Fruit fly (Drosophila melanogaster) whole organism, embryonic: ENCODE results near the gene CG42798.
A peak's percentile ranks its signal among the peaks of the same experiment; 100 is the strongest.

ENCODE experiments used
- Ada2b ChIP-seq: fragments of 200-800 bp; sonication (Bioruptor generic); IDR thresholded peaks from 2 replicates; pipeline ENCODE4 v1.3.6; 2022; ENCODE audit warnings: missing biosample characterization, missing genetic modification characterization
- CG10147 ChIP-seq: fragments of 200-800 bp; sonication (Bioruptor generic); optimal IDR thresholded peaks from 2 replicates; lab custom pipeline; 2019; ENCODE audit warnings: missing biosample characterization, mild to moderate bottlenecking, missing genetic modification characterization, moderate library complexity
- CG1024 ChIP-seq: fragments of 200-800 bp; sonication (Bioruptor generic); IDR thresholded peaks from 2 replicates; pipeline ENCODE4 v1.3.6; 2022; ENCODE audit warnings: missing biosample characterization, missing genetic modification characterization
- CG10366 ChIP-seq: fragments of 200-800 bp; sonication (Bioruptor generic); IDR thresholded peaks from 2 replicates; pipeline ENCODE4 v1.3.6; 2022; ENCODE audit warnings: missing biosample characterization, missing genetic modification characterization
- CG12942 ChIP-seq: fragments of 200-800 bp; sonication (Bioruptor generic); optimal IDR thresholded peaks from 3 replicates; lab custom pipeline; 2016; ENCODE audit warnings: missing biosample characterization, missing genetic modification characterization
- CG16779 ChIP-seq: fragments of 200-800 bp; sonication (Bioruptor generic); IDR thresholded peaks from 2 replicates; pipeline ENCODE4 v1.3.6; 2022; ENCODE audit warnings: missing biosample characterization, missing genetic modification characterization
- CG2116 ChIP-seq: fragments of 200-800 bp; sonication (Bioruptor generic); optimal IDR thresholded peaks from 3 replicates; lab custom pipeline; 2018; ENCODE audit warnings: missing biosample characterization, mild to moderate bottlenecking, missing genetic modification characterization
- CG30431 ChIP-seq: fragments of 200-800 bp; sonication (Bioruptor generic); optimal IDR thresholded peaks from 2 replicates; lab custom pipeline; 2017; ENCODE audit warnings: missing biosample characterization, missing genetic modification characterization
- CG32772 ChIP-seq: fragments of 200-800 bp; sonication (Bioruptor generic); IDR thresholded peaks from 2 replicates; pipeline ENCODE4 v1.3.6; 2022; ENCODE audit warnings: missing biosample characterization, missing genetic modification characterization
- CG3847 ChIP-seq: fragments of 200-800 bp; sonication (Bioruptor generic); IDR thresholded peaks from 2 replicates; pipeline ENCODE4 v1.3.6; 2022; ENCODE audit warnings: missing biosample characterization, missing genetic modification characterization
- CG4617 ChIP-seq: fragments of 200-800 bp; sonication (Bioruptor generic); optimal IDR thresholded peaks from 3 replicates; lab custom pipeline; 2016; ENCODE audit warnings: missing biosample characterization, missing genetic modification characterization, borderline replicate concordance
- CG6791 ChIP-seq: fragments of 200-800 bp; sonication (Bioruptor generic); IDR thresholded peaks from 3 replicates; pipeline ENCODE4 v1.3.6; 2022; ENCODE audit warnings: missing biosample characterization, missing genetic modification characterization; ENCODE audit not compliant: partially characterized antibody
- CG6854 ChIP-seq: fragments of 200-800 bp; sonication (Bioruptor generic); optimal IDR thresholded peaks from 3 replicates; lab custom pipeline; 2017; ENCODE audit warnings: missing biosample characterization, mild to moderate bottlenecking, missing genetic modification characterization
- CG7839 ChIP-seq: fragments of 200-800 bp; sonication (Bioruptor generic); optimal IDR thresholded peaks from 3 replicates; lab custom pipeline; 2018; ENCODE audit warnings: missing biosample characterization, mild to moderate bottlenecking, missing genetic modification characterization, moderate library complexity
- CG8281 ChIP-seq: fragments of 200-800 bp; sonication (Bioruptor generic); optimal IDR thresholded peaks from 2 replicates; lab custom pipeline; 2018; ENCODE audit warnings: missing biosample characterization, mild to moderate bottlenecking, missing genetic modification characterization, moderate library complexity
- CTCF ChIP-seq: fragments of 200-800 bp; sonication (Bioruptor generic); optimal IDR thresholded peaks from 2 replicates; lab custom pipeline; 2017; ENCODE audit warnings: missing biosample characterization, mild to moderate bottlenecking, missing genetic modification characterization, moderate library complexity
- Dfd ChIP-seq, 2 experiments: fragments of >200 bp; optimal IDR thresholded peaks; 2 replicates each; lab custom pipeline; 2017; ENCODE audit warnings: missing biosample characterization in 2 of 2, missing genetic modification characterization in 2 of 2
- Hmx ChIP-seq: fragments of 200-800 bp; sonication (Bioruptor generic); optimal IDR thresholded peaks from 2 replicates; lab custom pipeline; 2016; ENCODE audit warnings: missing biosample characterization, missing genetic modification characterization
- Kr ChIP-seq: fragments of 200-800 bp; sonication (Bioruptor generic); optimal IDR thresholded peaks from 2 replicates; lab custom pipeline; 2017; ENCODE audit warnings: missing biosample characterization, mild to moderate bottlenecking, missing genetic modification characterization
- Lpt ChIP-seq: fragments of >200 bp; optimal IDR thresholded peaks from 2 replicates; lab custom pipeline; 2018; ENCODE audit warnings: missing biosample characterization, missing genetic modification characterization
- Max ChIP-seq: fragments of 200-800 bp; sonication (Bioruptor generic); optimal IDR thresholded peaks from 2 replicates; lab custom pipeline; 2016; ENCODE audit warnings: missing biosample characterization, mild to moderate bottlenecking, missing genetic modification characterization
- Oaz ChIP-seq: fragments of 200-800 bp; sonication (Bioruptor generic); IDR thresholded peaks from 2 replicates; pipeline ENCODE4 v1.3.6; 2022; ENCODE audit warnings: missing biosample characterization, missing genetic modification characterization
- PHDP ChIP-seq: fragments of 200-800 bp; sonication (Bioruptor generic); optimal IDR thresholded peaks from 3 replicates; lab custom pipeline; 2018; ENCODE audit warnings: missing biosample characterization, mild to moderate bottlenecking, missing genetic modification characterization, moderate library complexity
- Scr ChIP-seq: fragments of 200-800 bp; sonication (Bioruptor generic); IDR thresholded peaks from 2 replicates; pipeline ENCODE4 v1.3.6; 2022; ENCODE audit warnings: missing biosample characterization, missing genetic modification characterization; ENCODE audit not compliant: partially characterized antibody
- Spps ChIP-seq: fragments of 200-800 bp; sonication (Bioruptor generic); optimal IDR thresholded peaks from 2 replicates; lab custom pipeline; 2018; ENCODE audit warnings: missing biosample characterization, mild to moderate bottlenecking, missing genetic modification characterization
- Ssrp ChIP-seq: fragments of 200-800 bp; sonication (Bioruptor generic); optimal IDR thresholded peaks from 2 replicates; lab custom pipeline; 2018; ENCODE audit warnings: missing biosample characterization, mild to moderate bottlenecking, missing genetic modification characterization, moderate library complexity
- Tbp ChIP-seq: fragments of >200 bp; optimal IDR thresholded peaks from 2 replicates; lab custom pipeline; 2018; ENCODE audit warnings: missing biosample characterization, missing genetic modification characterization
- YL-1 ChIP-seq: fragments of 200-800 bp; sonication (Bioruptor generic); optimal IDR thresholded peaks from 3 replicates; lab custom pipeline; 2017; ENCODE audit warnings: missing biosample characterization, mild to moderate bottlenecking, missing genetic modification characterization
- ara ChIP-seq: fragments of 200-800 bp; sonication (Bioruptor generic); IDR thresholded peaks from 2 replicates; pipeline ENCODE4 v1.3.6; 2022; ENCODE audit warnings: missing biosample characterization, missing genetic modification characterization
- bsh ChIP-seq, 2 experiments: fragments of 200-800 bp; sonication (Bioruptor generic); optimal IDR thresholded peaks; 2 replicates each; lab custom pipeline; 2017 to 2018; ENCODE audit warnings: mild to moderate bottlenecking in 2 of 2, missing biosample characterization in 2 of 2, missing genetic modification characterization in 2 of 2, moderate library complexity in 1 of 2
- cas ChIP-seq: fragments of 200-800 bp; sonication (Bioruptor generic); IDR thresholded peaks from 2 replicates; pipeline ENCODE4 v1.3.6; 2022; ENCODE audit warnings: missing biosample characterization, missing genetic modification characterization
- cwo ChIP-seq: fragments of 200-800 bp; sonication (Bioruptor generic); optimal IDR thresholded peaks from 3 replicates; lab custom pipeline; 2017; ENCODE audit warnings: missing biosample characterization, missing genetic modification characterization, mild to moderate bottlenecking, moderate library complexity, missing genetic modification reagents
- da ChIP-seq: fragments of 200-800 bp; sonication (Bioruptor generic); optimal IDR thresholded peaks from 2 replicates; lab custom pipeline; 2016; ENCODE audit warnings: missing biosample characterization, missing genetic modification characterization
- dmrt99B ChIP-seq: fragments of 200-800 bp; sonication (Bioruptor generic); optimal IDR thresholded peaks from 2 replicates; lab custom pipeline; 2018; ENCODE audit warnings: missing biosample characterization, mild to moderate bottlenecking, missing genetic modification characterization, moderate library complexity
- eve ChIP-seq, 2 experiments: fragments of >200 bp; optimal IDR thresholded peaks; 2 replicates each; lab custom pipeline; 2017; ENCODE audit warnings: missing biosample characterization in 2 of 2, missing genetic modification characterization in 2 of 2
- fd64A ChIP-seq: fragments of 200-800 bp; sonication (Bioruptor generic); optimal IDR thresholded peaks from 3 replicates; lab custom pipeline; 2018; ENCODE audit warnings: missing biosample characterization, mild to moderate bottlenecking, missing genetic modification characterization
- fu2 ChIP-seq: fragments of 200-800 bp; sonication (Bioruptor generic); optimal IDR thresholded peaks from 2 replicates; lab custom pipeline; 2016; ENCODE audit warnings: missing biosample characterization, missing genetic modification characterization
- gsb-n ChIP-seq: fragments of 200-800 bp; sonication (Bioruptor generic); optimal IDR thresholded peaks from 3 replicates; lab custom pipeline; 2018; ENCODE audit warnings: missing biosample characterization, mild to moderate bottlenecking, missing genetic modification characterization
- hb ChIP-seq: fragments of 200-800 bp; sonication (Bioruptor generic); IDR thresholded peaks from 3 replicates; pipeline ENCODE4 v1.3.6; 2022; ENCODE audit warnings: missing biosample characterization, missing genetic modification characterization; ENCODE audit not compliant: partially characterized antibody
- jumu ChIP-seq: fragments of 200-800 bp; sonication (Bioruptor generic); optimal IDR thresholded peaks from 3 replicates; lab custom pipeline; 2016; ENCODE audit warnings: missing biosample characterization, missing genetic modification characterization
- lbe ChIP-seq: fragments of 200-800 bp; sonication (Bioruptor generic); optimal IDR thresholded peaks from 2 replicates; lab custom pipeline; 2016; ENCODE audit warnings: missing biosample characterization, mild to moderate bottlenecking, missing genetic modification characterization
- mld ChIP-seq: fragments of 200-800 bp; sonication (Bioruptor generic); IDR thresholded peaks from 3 replicates; pipeline ENCODE4 v1.3.6; 2022; ENCODE audit warnings: missing biosample characterization, missing genetic modification characterization; ENCODE audit not compliant: partially characterized antibody
- pb ChIP-seq: fragments of 200-800 bp; sonication (Bioruptor generic); optimal IDR thresholded peaks from 3 replicates; lab custom pipeline; 2016; ENCODE audit warnings: missing biosample characterization, missing genetic modification characterization
- run ChIP-seq: fragments of 200-800 bp; sonication (Bioruptor generic); optimal IDR thresholded peaks from 3 replicates; lab custom pipeline; 2018; ENCODE audit warnings: missing biosample characterization, mild to moderate bottlenecking, missing genetic modification characterization
- sd ChIP-seq: fragments of 200-800 bp; sonication (Bioruptor generic); optimal IDR thresholded peaks from 3 replicates; lab custom pipeline; 2018; ENCODE audit warnings: missing biosample characterization, mild to moderate bottlenecking, missing genetic modification characterization, moderate library complexity
- sima ChIP-seq: fragments of 200-800 bp; sonication (Bioruptor generic); optimal IDR thresholded peaks from 2 replicates; lab custom pipeline; 2016; ENCODE audit warnings: missing biosample characterization, missing genetic modification characterization
- slp2 ChIP-seq: fragments of 200-800 bp; sonication (Bioruptor generic); optimal IDR thresholded peaks from 2 replicates; lab custom pipeline; 2016; ENCODE audit warnings: missing biosample characterization, missing genetic modification characterization
- sna ChIP-seq: fragments of 200-800 bp; sonication (Bioruptor generic); IDR thresholded peaks from 2 replicates; pipeline ENCODE4 v1.3.6; 2022; ENCODE audit warnings: missing biosample characterization, missing genetic modification characterization; ENCODE audit not compliant: partially characterized antibody
- zen2 ChIP-seq: fragments of 200-800 bp; sonication (Bioruptor generic); IDR thresholded peaks from 3 replicates; pipeline ENCODE4 v1.3.6; 2022; ENCODE audit warnings: missing biosample characterization, missing genetic modification characterization; ENCODE audit not compliant: partially characterized antibody

The CG42798 gene

DNA sequence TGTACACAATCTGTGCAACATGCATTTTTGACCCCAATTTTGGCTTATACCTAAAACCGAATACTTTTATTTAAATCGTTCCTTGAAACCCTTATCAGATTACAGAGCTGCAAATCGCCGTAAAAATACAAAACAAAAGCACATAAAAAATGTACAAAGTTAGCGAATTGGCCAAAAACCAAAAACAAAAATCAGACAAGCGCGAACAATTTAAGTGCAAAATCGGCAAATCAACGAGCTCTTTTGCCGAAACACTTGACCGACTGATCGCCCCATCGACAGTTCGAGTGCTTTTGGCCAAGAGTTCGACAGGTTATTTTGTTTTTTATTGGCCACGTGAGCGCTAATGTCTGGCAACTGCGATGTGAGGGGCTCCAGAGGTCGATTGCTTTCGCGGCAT, 24.6 kb upstream of the CG42798 start:
- no peak for TF ChIP-seq CG10147 (GFP tag; lab: Kevin White, UChicago)
- no peak for TF ChIP-seq CG12942 (GFP tag; lab: Kevin White, UChicago)
- no peak for TF ChIP-seq hb (GFP tag; lab: Robert Waterston, UW)
- no peak for TF ChIP-seq CG30431
- no peak for TF ChIP-seq sima (GFP tag; lab: Kevin White, UChicago)
- no peak for TF ChIP-seq slp2 (GFP tag; lab: Kevin White, UChicago)
- no peak for TF ChIP-seq gsb-n (tag; lab: Kevin White, UChicago)
- TF ChIP-seq CG16779 = no peak
- no peak for TF ChIP-seq run (tag; lab: Kevin White, UChicago)
- TF ChIP-seq CG3847 (GFP tag; lab: Robert Waterston, UW) = no peak
- TF ChIP-seq Oaz (GFP tag; lab: Robert Waterston, UW) = no peak
- no peak for TF ChIP-seq Ssrp
- no peak for TF ChIP-seq CG4617 (GFP tag; lab: Kevin White, UChicago)
- TF ChIP-seq Scr = no peak
- no peak for TF ChIP-seq CG7839
- no peak for TF ChIP-seq CG10366
- TF ChIP-seq zen2 (GFP tag; lab: Robert Waterston, UW) = no peak
- TF ChIP-seq fd64A (GFP tag; lab: Kevin White, UChicago) = no peak
- TF ChIP-seq Spps (tag; lab: Kevin White, UChicago) = no peak
- TF ChIP-seq, all 482 proteins: peak for 0

dm6 chr3R:17385329-17386019, 21.0 kb upstream of the CG42798 start:
- TF ChIP-seq Ada2b (GFP tag; lab: Robert Waterston, UW) (peak; percentile 72), cwo (GFP tag; lab: Kevin White, UChicago) (peak; percentile 64), Dfd (GFP tag; optimal IDR thresholded peaks at IDR 0.05; lab: Kevin White, UChicago) (no peak), fu2 (peak; percentile 61), Hmx (GFP tag; lab: Kevin White, UChicago) (no peak), eve (GFP tag; optimal IDR thresholded peaks at IDR 0.05; lab: Kevin White, UChicago) (peak in 1 of 2 experiments; percentile 87), Tbp (GFP tag; lab: Kevin White, UChicago) (no peak), CG1024 (no peak), sd (peak; percentile 72), CTCF (GFP tag; lab: Kevin White, UChicago) (no peak), Lpt (no peak), da (GFP tag; lab: Kevin White, UChicago) (no peak), sna (GFP tag; lab: Robert Waterston, UW) (0 out of 2 replicates have a peak, but pooled peaks have one; percentile 53), Ssrp (no peak), jumu (GFP tag; lab: Kevin White, UChicago) (peak; percentile 67), mld (GFP tag; lab: Robert Waterston, UW) (no peak), PHDP (tag; lab: Kevin White, UChicago) (peak; percentile 34), YL-1 (GFP tag; lab: Kevin White, UChicago) (peak; percentile 74), CG2116 (GFP tag; lab: Kevin White, UChicago) (peak; percentile 99), CG8281 (tag; lab: Kevin White, UChicago) (no peak), lbe (no peak), dmrt99B (tag; lab: Kevin White, UChicago) (peak; percentile 61), Max (peak; percentile 47), CG7839 (peak; percentile 48), ara (GFP tag; lab: Robert Waterston, UW) (peak; percentile 40; the same call in 1 of the 2 replicates), bsh (GFP tag; optimal IDR thresholded peaks at IDR 0.05; lab: Kevin White, UChicago) (peak in 1 of 2 experiments; percentile 33), CG6854 (GFP tag; lab: Kevin White, UChicago) (peak; percentile 60), CG6791 (GFP tag; lab: Robert Waterston, UW) (peak; percentile 60; the same call in 1 of the 3 replicates), pb (GFP tag; lab: Kevin White, UChicago) (peak; percentile 57), cas (no peak), CG32772 (GFP tag; lab: Robert Waterston, UW) (peak; percentile 71), CG4617 (GFP tag; lab: Kevin White, UChicago) (peak; percentile 54), Kr (GFP tag; lab: Kevin White, UChicago) (no peak), Oaz (GFP tag; lab: Robert Waterston, UW) (peak; percentile 65)
